Worm (Caenorhabditis elegans) whole organism, L2 larva: ENCODE results near the gene nspg-12.

Source experiments
- F13H6.1 ChIP-seq: sonication (generic microtip); optimal IDR thresholded peaks from 2 replicates; lab custom pipeline; 2016; ENCODE audit warnings: missing genetic modification characterization, missing compliant biosample characterization
- Y55F3AM.14 ChIP-seq: fragments of 200-800 bp; sonication (Bioruptor generic); optimal IDR thresholded peaks from 2 replicates; lab custom pipeline; 2018; ENCODE audit warnings: mild to moderate bottlenecking, missing genetic modification characterization, missing compliant biosample characterization
- ZK546.5 ChIP-seq: sonication (generic microtip); optimal IDR thresholded peaks from 2 replicates; lab custom pipeline; 2017; ENCODE audit warnings: missing biosample characterization, missing genetic modification characterization
- alr-1 ChIP-seq: fragments of 150-350 bp; optimal IDR thresholded peaks from 2 replicates; lab custom pipeline; 2014; ENCODE audit warnings: missing biosample characterization, missing genetic modification characterization
- blmp-1 ChIP-seq: sonication (generic microtip); optimal IDR thresholded peaks from 2 replicates; lab custom pipeline; 2017; ENCODE audit warnings: missing genetic modification characterization, mild to moderate bottlenecking, missing compliant biosample characterization, antibody characterized with exemption, moderate library complexity; ENCODE audit not compliant: insufficient read depth
- ceh-16 ChIP-seq: fragments of 150-350 bp; optimal IDR thresholded peaks from 2 replicates; lab custom pipeline; 2014; ENCODE audit warnings: missing biosample characterization, missing genetic modification characterization
- ceh-82 ChIP-seq: fragments of 150-350 bp; optimal IDR thresholded peaks from 2 replicates; lab custom pipeline; 2014; ENCODE audit warnings: missing biosample characterization, missing genetic modification characterization
- crh-2 ChIP-seq: sonication (generic microtip); optimal IDR thresholded peaks from 2 replicates; lab custom pipeline; 2017; ENCODE audit warnings: missing biosample characterization, missing genetic modification characterization
- elt-1 ChIP-seq: fragments of 150-350 bp; optimal IDR thresholded peaks from 2 replicates; lab custom pipeline; 2014; ENCODE audit warnings: missing biosample characterization, missing genetic modification characterization
- elt-3 ChIP-seq: sonication (generic microtip); optimal IDR thresholded peaks from 2 replicates; lab custom pipeline; 2017; ENCODE audit warnings: missing biosample characterization, missing genetic modification characterization
- fos-1 ChIP-seq: fragments of 150-350 bp; optimal IDR thresholded peaks from 2 replicates; lab custom pipeline; 2014; ENCODE audit warnings: missing biosample characterization, missing genetic modification characterization
- gmeb-1 ChIP-seq: fragments of 150-350 bp; optimal IDR thresholded peaks from 2 replicates; lab custom pipeline; 2014; ENCODE audit warnings: missing biosample characterization, missing genetic modification characterization
- lin-11 ChIP-seq: fragments of 150-350 bp; sonication (generic microtip); optimal IDR thresholded peaks from 2 replicates; lab custom pipeline; 2014; ENCODE audit warnings: missing biosample characterization, missing genetic modification characterization, inconsistent platforms, mixed read lengths
- lin-13 ChIP-seq: fragments of 150-350 bp; optimal IDR thresholded peaks from 2 replicates; lab custom pipeline; 2014; ENCODE audit warnings: missing biosample characterization, missing genetic modification reagents, missing genetic modification characterization
- lin-39 ChIP-seq: fragments of 150-350 bp; optimal IDR thresholded peaks from 2 replicates; lab custom pipeline; 2014; ENCODE audit warnings: missing biosample characterization, missing genetic modification reagents, missing genetic modification characterization
- lsy-2 ChIP-seq, 2 experiments: fragments of 150-350 bp in 1 of 2; sonication (generic microtip) in 1 of 2; optimal IDR thresholded peaks; 2 replicates each; lab custom pipeline; 2014 to 2017; ENCODE audit warnings: missing biosample characterization in 2 of 2, missing genetic modification characterization in 2 of 2
- mab-5 ChIP-seq: fragments of 150-350 bp; optimal IDR thresholded peaks from 2 replicates; lab custom pipeline; 2014; ENCODE audit warnings: missing biosample characterization, missing genetic modification characterization
- mdl-1 ChIP-seq, 2 experiments: fragments of 150-350 bp in 1 of 2; sonication (generic microtip) in 1 of 2; optimal IDR thresholded peaks; 2 replicates each; lab custom pipeline; 2017; ENCODE audit warnings: missing biosample characterization in 2 of 2, missing genetic modification characterization in 2 of 2
- nhr-11 ChIP-seq: fragments of 150-350 bp; optimal IDR thresholded peaks from 2 replicates; lab custom pipeline; 2014; ENCODE audit warnings: missing biosample characterization, missing genetic modification characterization
- nhr-12 ChIP-seq: fragments of 150-350 bp; optimal IDR thresholded peaks from 2 replicates; lab custom pipeline; 2014; ENCODE audit warnings: missing biosample characterization, missing genetic modification characterization
- nhr-21 ChIP-seq: fragments of 150-350 bp; optimal IDR thresholded peaks from 2 replicates; lab custom pipeline; 2014; ENCODE audit warnings: missing biosample characterization, missing genetic modification characterization
- nhr-23 ChIP-seq: fragments of 150-350 bp; optimal IDR thresholded peaks from 2 replicates; lab custom pipeline; 2014; ENCODE audit warnings: missing biosample characterization, missing genetic modification reagents, missing genetic modification characterization
- nhr-237 ChIP-seq: fragments of 150-350 bp; optimal IDR thresholded peaks from 2 replicates; lab custom pipeline; 2014; ENCODE audit warnings: missing biosample characterization, missing genetic modification characterization
- nhr-6 ChIP-seq: fragments of 150-350 bp; optimal IDR thresholded peaks from 2 replicates; lab custom pipeline; 2014; ENCODE audit warnings: missing biosample characterization, missing genetic modification characterization
- nhr-77 ChIP-seq: fragments of 150-350 bp; optimal IDR thresholded peaks from 2 replicates; lab custom pipeline; 2014; ENCODE audit warnings: missing biosample characterization, missing genetic modification characterization
- peb-1 ChIP-seq: fragments of 150-350 bp; optimal IDR thresholded peaks from 2 replicates; lab custom pipeline; 2014; ENCODE audit warnings: missing biosample characterization, missing genetic modification characterization
- sem-4 ChIP-seq: fragments of 150-350 bp; optimal IDR thresholded peaks from 2 replicates; lab custom pipeline; 2014; ENCODE audit warnings: missing biosample characterization, missing genetic modification reagents, missing genetic modification characterization
- skn-1 ChIP-seq: sonication (generic microtip); optimal IDR thresholded peaks from 2 replicates; lab custom pipeline; 2017; ENCODE audit warnings: missing biosample characterization, missing genetic modification characterization
- sma-3 ChIP-seq: sonication (generic microtip); optimal IDR thresholded peaks from 2 replicates; lab custom pipeline; 2016; ENCODE audit warnings: missing genetic modification reagents, missing genetic modification characterization, missing compliant biosample characterization
- sma-9 ChIP-seq, 2 experiments: fragments of 150-350 bp in 1 of 2; sonication (generic microtip) in 1 of 2; optimal IDR thresholded peaks; 2 replicates each; lab custom pipeline; 2014 to 2016; ENCODE audit warnings: missing genetic modification characterization in 2 of 2, mild to moderate bottlenecking in 1 of 2, missing biosample characterization in 1 of 2, missing compliant biosample characterization in 1 of 2, missing genetic modification reagents in 1 of 2, moderate library complexity in 1 of 2
- unc-39 ChIP-seq: fragments of 150-350 bp; optimal IDR thresholded peaks from 2 replicates; lab custom pipeline; 2014; ENCODE audit warnings: missing biosample characterization, missing genetic modification characterization
- unc-62 ChIP-seq: fragments of 150-350 bp; optimal IDR thresholded peaks from 2 replicates; lab custom pipeline; 2014; ENCODE audit warnings: missing biosample characterization, missing genetic modification reagents, missing genetic modification characterization
- zag-1 ChIP-seq: fragments of 150-350 bp; optimal IDR thresholded peaks from 2 replicates; lab custom pipeline; 2014; ENCODE audit warnings: missing biosample characterization, missing genetic modification characterization
- ztf-1 ChIP-seq: fragments of 200-800 bp; sonication (Bioruptor generic); conservative IDR thresholded peaks from 2 replicates; pipeline ENCODE4 v1.3.6; 2022; ENCODE audit warnings: missing genetic modification characterization, missing compliant biosample characterization
- ztf-11 ChIP-seq: sonication (generic microtip); optimal IDR thresholded peaks from 2 replicates; lab custom pipeline; 2017; ENCODE audit warnings: missing biosample characterization, missing genetic modification characterization
- ztf-4 ChIP-seq: fragments of 150-350 bp; optimal IDR thresholded peaks from 2 replicates; lab custom pipeline; 2014; ENCODE audit warnings: missing biosample characterization, missing genetic modification characterization

nspg-12 gene

DNA sequence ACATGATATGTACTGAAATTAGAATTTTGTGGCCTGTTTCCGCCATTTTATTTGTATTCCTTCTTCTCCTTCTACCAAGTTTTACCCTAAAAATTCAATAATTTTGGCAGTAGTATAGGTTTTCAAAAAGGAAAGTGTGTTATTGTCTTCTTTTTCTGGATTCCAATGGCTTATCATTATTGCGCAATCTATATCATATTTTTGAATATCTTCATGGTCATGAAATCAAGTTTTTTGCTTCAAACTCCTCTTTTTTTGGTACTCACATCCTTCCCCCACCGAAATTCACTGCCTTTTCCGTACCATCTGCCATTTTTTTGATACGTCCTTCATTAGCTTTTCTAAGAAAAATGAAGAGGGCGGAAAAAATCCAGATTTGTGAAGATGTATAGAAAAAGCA is 8.3 kb upstream of the nspg-12 start:
- TF ChIP-seq zag-1 (no peak), elt-1 (no peak), mab-5 (tag; lab: Kevin White, UChicago) (no peak), lin-39 (tag; lab: Kevin White, UChicago) (no peak), nhr-12 (no peak), ztf-11 (tag; lab: Kevin White, UChicago) (no peak), nhr-6 (tag; lab: Kevin White, UChicago) (no peak), skn-1 (tag; lab: Kevin White, UChicago) (no peak), lin-11 (tag; lab: Kevin White, UChicago) (no peak), sma-9 (GFP tag; optimal IDR thresholded peaks at IDR 0.05; lab: Kevin White, UChicago) (no peak), sma-9 (tag; optimal IDR thresholded peaks at IDR 0.05; lab: Kevin White, UChicago) (no peak), lin-13 (GFP tag; lab: Kevin White, UChicago) (no peak), nhr-21 (tag; lab: Kevin White, UChicago) (no peak), mdl-1 (tag; optimal IDR thresholded peaks at IDR 0.05; lab: Kevin White, UChicago) (no peak), nhr-237 (no peak), sma-3 (GFP tag; lab: Kevin White, UChicago) (no peak), ZK546.5 (tag; lab: Kevin White, UChicago) (no peak), blmp-1 (tag; lab: Kevin White, UChicago) (no peak), sem-4 (tag; lab: Kevin White, UChicago) (no peak), unc-39 (no peak), lsy-2 (tag; optimal IDR thresholded peaks at IDR 0.05; lab: Kevin White, UChicago) (no peak)

DNA sequence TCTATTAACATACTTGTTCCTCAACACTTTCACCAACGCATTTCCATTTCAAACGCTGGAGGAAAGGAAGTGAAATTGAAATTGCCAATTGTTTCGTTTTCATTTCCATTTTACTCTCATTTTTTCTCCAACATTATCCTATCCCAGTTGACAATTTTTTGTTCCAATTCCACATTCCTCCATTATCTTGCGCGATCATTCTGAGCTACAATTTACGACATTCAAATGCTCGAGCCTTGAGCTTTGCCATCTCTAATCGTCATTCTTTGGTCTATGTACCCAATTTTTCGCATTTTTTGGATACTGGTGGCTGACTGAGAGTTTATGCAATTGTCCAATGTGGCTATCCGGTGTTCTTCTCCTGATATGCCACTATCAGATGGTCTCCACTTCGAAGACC is 7.5 kb upstream of the nspg-12 start, which contains the start of gene Y34B4A.10:
Gene Y34B4A.10 (plus strand): TSS at position 301 of the 400 bp plus-strand sequence.
- TF ChIP-seq skn-1 (tag; lab: Kevin White, UChicago) (no peak), gmeb-1 (tag; lab: Kevin White, UChicago) (no peak), alr-1 (no peak), elt-1 (no peak), sma-3 (GFP tag; lab: Kevin White, UChicago) (no peak), zag-1 (no peak), unc-62 (GFP tag; lab: Kevin White, UChicago) (no peak), ztf-4 (no peak), ztf-1 (GFP tag; lab: Robert Waterston, UW) (no peak)
- TF ChIP-seq, all 48 proteins: peak for 0

DNA sequence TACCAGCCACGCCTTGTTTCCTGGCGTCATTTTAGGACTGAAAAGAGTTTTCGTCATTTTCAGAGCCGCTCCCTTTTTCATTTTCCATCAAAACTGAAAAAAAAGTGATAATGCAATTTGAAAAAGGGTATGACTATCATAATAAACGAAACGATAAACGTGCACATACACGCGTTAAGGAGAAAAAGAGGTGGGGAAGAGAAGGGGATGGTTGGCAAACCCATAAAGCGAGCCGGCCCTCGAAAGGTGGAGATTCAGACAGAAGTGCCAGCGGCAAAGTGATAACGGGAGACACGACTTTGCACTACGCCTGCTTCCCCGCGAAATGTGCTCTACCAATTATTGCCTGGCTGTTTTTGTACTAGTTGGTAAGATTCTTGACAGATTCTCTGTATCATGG is 4.3 kb upstream of the nspg-12 start, which contains the start of gene nspg-14:
Gene nspg-14 (plus strand): TSS at position 250 of the 400 bp plus-strand sequence.
- peak; percentile 56 for TF ChIP-seq crh-2 (tag; lab: Kevin White, UChicago)
- no peak for TF ChIP-seq nhr-77
- TF ChIP-seq ztf-11 (tag; lab: Kevin White, UChicago) = no peak
- no peak for TF ChIP-seq ztf-4
- no peak for TF ChIP-seq sma-9 (GFP tag; optimal IDR thresholded peaks at IDR 0.05; lab: Kevin White, UChicago)
- TF ChIP-seq sma-9 (tag; optimal IDR thresholded peaks at IDR 0.05; lab: Kevin White, UChicago) = no peak
- TF ChIP-seq skn-1 (tag; lab: Kevin White, UChicago) = peak; percentile 28
- no peak for TF ChIP-seq unc-62 (GFP tag; lab: Kevin White, UChicago)
- TF ChIP-seq nhr-12 = no peak
- peak; percentile 67 for TF ChIP-seq fos-1

DNA sequence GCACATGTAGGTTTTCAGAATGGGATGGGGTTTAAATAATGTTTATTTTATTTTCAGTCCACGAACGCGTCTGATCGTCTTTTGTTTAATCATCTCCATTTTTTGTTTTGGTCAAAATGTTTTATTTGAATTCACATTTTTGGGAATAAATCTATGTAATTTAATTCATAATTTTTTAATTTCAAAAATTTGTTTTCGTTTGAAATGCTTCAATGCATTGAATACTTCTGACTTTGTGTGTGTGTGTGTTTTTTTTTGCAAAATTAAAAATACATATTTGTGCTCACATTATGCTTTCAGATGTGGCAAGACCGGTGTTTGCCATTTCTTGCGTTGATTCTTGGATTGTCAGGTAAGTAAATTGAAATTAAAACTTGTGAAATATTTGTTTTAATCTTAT is 2.2 kb upstream of the nspg-12 start, which contains the start of gene nspg-13:
Gene nspg-13 (plus strand): TSS at position 301 of the 400 bp plus-strand sequence.
- TF ChIP-seq sma-3 (GFP tag; lab: Kevin White, UChicago) (no peak), nhr-23 (no peak), unc-39 (no peak), Y55F3AM.14 (GFP tag; lab: Kevin White, UChicago) (no peak), nhr-237 (no peak), F13H6.1 (tag; lab: Kevin White, UChicago) (no peak)
- TF ChIP-seq, all 48 proteins: peak for 0

- TF ChIP-seq elt-3 (tag; lab: Kevin White, UChicago) (no peak), peb-1 (tag; lab: Kevin White, UChicago) (no peak), ceh-82 (tag; lab: Kevin White, UChicago) (no peak), ceh-16 (tag; lab: Kevin White, UChicago) (no peak), alr-1 (no peak), nhr-11 (tag; lab: Kevin White, UChicago) (no peak), sma-9 (GFP tag; optimal IDR thresholded peaks at IDR 0.05; lab: Kevin White, UChicago) (no peak), sma-9 (tag; optimal IDR thresholded peaks at IDR 0.05; lab: Kevin White, UChicago) (no peak), Y55F3AM.14 (GFP tag; lab: Kevin White, UChicago) (no peak), fos-1 (peak; percentile 51)
Measured at ce11 chrX:5255320-5255719, 1.8 kb upstream of the nspg-12 start.
